Fruit fly (Drosophila melanogaster): Measurements from ENCODE around the gene ZnT33D.

Gene ZnT33D

dm6 chr2L:12120000-12120399 lies 44.0 kb upstream of the ZnT33D start (continued):
- TF ChIP-seq Eip75B (GFP tag; optimal IDR thresholded peaks at IDR 0.05) (peak; percentile 23), CG1621 (tag; optimal IDR thresholded peaks at IDR 0.05) (no peak), net (GFP tag; optimal IDR thresholded peaks at IDR 0.05) (no peak), CG8319 (GFP tag; optimal IDR thresholded peaks at IDR 0.05) (no peak), Sox15 (GFP tag; optimal IDR thresholded peaks at IDR 0.05) (no peak), CG6854 (GFP tag; optimal IDR thresholded peaks at IDR 0.05) (no peak), OdsH (GFP tag; optimal IDR thresholded peaks at IDR 0.05) (peak; percentile 5), CG8119 (GFP tag; IDR thresholded peaks at IDR 0.05) (no peak), dac (GFP tag; optimal IDR thresholded peaks at IDR 0.05) (no peak), pdm3 (GFP tag; optimal IDR thresholded peaks at IDR 0.05) (peak; percentile 11), CG16779 (tag; optimal IDR thresholded peaks at IDR 0.05) (no peak), cyc (GFP tag; optimal IDR thresholded peaks at IDR 0.05) (no peak), CG11902 (GFP tag; optimal IDR thresholded peaks at IDR 0.05) (no peak), Gug (GFP tag; IDR thresholded peaks at IDR 0.05) (no peak), CG10669 (GFP tag; optimal IDR thresholded peaks at IDR 0.05) (no peak), Sox102F (GFP tag; optimal IDR thresholded peaks at IDR 0.05) (no peak), Hr38 (GFP tag; optimal IDR thresholded peaks at IDR 0.05) (no peak), Met (GFP tag; optimal IDR thresholded peaks at IDR 0.05) (peak; percentile 26), ss (GFP tag; optimal IDR thresholded peaks at IDR 0.05) (no peak), fd85E (GFP tag; optimal IDR thresholded peaks at IDR 0.05) (no peak), Hr4 (GFP tag; optimal IDR thresholded peaks at IDR 0.05) (peak; percentile 34), Sox14 (GFP tag; optimal IDR thresholded peaks at IDR 0.05) (peak; percentile 7), spab (GFP tag; optimal IDR thresholded peaks at IDR 0.05) (peak; percentile 16)

dm6 chr2L:12133275-12134124 lies 30.5 kb upstream of the ZnT33D start, which contains the start of gene rho-6:
rho-6 (minus strand) TSS chr2L:12133411.
- TF ChIP-seq CG11762 (GFP tag; optimal IDR thresholded peaks at IDR 0.05; ENCODE audit: insufficient read depth) (no peak), CG32006 (GFP tag; optimal IDR thresholded peaks at IDR 0.05) (peak; percentile 52), CG34406 (GFP tag; optimal IDR thresholded peaks at IDR 0.05) (no peak), CG3032 (tag; optimal IDR thresholded peaks at IDR 0.05) (no peak), Eip75B (GFP tag; optimal IDR thresholded peaks at IDR 0.05) (no peak), dac (GFP tag; optimal IDR thresholded peaks at IDR 0.05) (no peak), CG31627 (GFP tag; optimal IDR thresholded peaks at IDR 0.05) (no peak), Smox (GFP tag; optimal IDR thresholded peaks at IDR 0.05) (no peak), CG6276 (GFP tag; optimal IDR thresholded peaks at IDR 0.05) (no peak), Hr38 (GFP tag; optimal IDR thresholded peaks at IDR 0.05) (no peak), Met (GFP tag; optimal IDR thresholded peaks at IDR 0.05) (no peak), CG6854 (GFP tag; optimal IDR thresholded peaks at IDR 0.05) (no peak), CG9139 (GFP tag; optimal IDR thresholded peaks at IDR 0.05) (no peak), CG7368 (GFP tag; optimal IDR thresholded peaks at IDR 0.05) (no peak), Hr4 (GFP tag; optimal IDR thresholded peaks at IDR 0.05) (peak; percentile 35), CG15336 (GFP tag; IDR thresholded peaks at IDR 0.05) (no peak), Sox15 (GFP tag; optimal IDR thresholded peaks at IDR 0.05) (no peak), esn (GFP tag; optimal IDR thresholded peaks at IDR 0.05) (no peak), svp (GFP tag) (no peak), Sox14 (GFP tag; optimal IDR thresholded peaks at IDR 0.05) (no peak), vri (GFP tag; optimal IDR thresholded peaks at IDR 0.05) (no peak), acj6 (GFP tag; optimal IDR thresholded peaks at IDR 0.05) (peak; percentile 6), CG10631 (GFP tag; optimal IDR thresholded peaks at IDR 0.05) (peak; percentile 0), CG11902 (GFP tag; optimal IDR thresholded peaks at IDR 0.05) (no peak), CG8319 (GFP tag; optimal IDR thresholded peaks at IDR 0.05) (no peak), achi (GFP tag; optimal IDR thresholded peaks at IDR 0.05) (peak; percentile 37), Eip78C (GFP tag) (peak; percentile 63), Ets96B (tag; optimal IDR thresholded peaks at IDR 0.05) (no peak), fd59A (GFP tag; optimal IDR thresholded peaks at IDR 0.05) (no peak), fd85E (GFP tag; optimal IDR thresholded peaks at IDR 0.05) (no peak), salr (GFP tag; optimal IDR thresholded peaks at IDR 0.05) (no peak), CG6792 (GFP tag; optimal IDR thresholded peaks at IDR 0.05) (no peak), Gug (GFP tag; IDR thresholded peaks at IDR 0.05) (no peak), CG4318 (GFP tag; optimal IDR thresholded peaks at IDR 0.05) (no peak), CG10669 (GFP tag; optimal IDR thresholded peaks at IDR 0.05) (no peak), CG8632 (GFP tag; optimal IDR thresholded peaks at IDR 0.05) (no peak), CG3919 (GFP tag; optimal IDR thresholded peaks at IDR 0.05) (peak; percentile 15), CG6163 (GFP tag; IDR thresholded peaks at IDR 0.05) (no peak), OdsH (GFP tag; optimal IDR thresholded peaks at IDR 0.05) (peak; percentile 8)
